Worm (Caenorhabditis elegans): Measurements from ENCODE around the gene W02G9.3.

DNA sequence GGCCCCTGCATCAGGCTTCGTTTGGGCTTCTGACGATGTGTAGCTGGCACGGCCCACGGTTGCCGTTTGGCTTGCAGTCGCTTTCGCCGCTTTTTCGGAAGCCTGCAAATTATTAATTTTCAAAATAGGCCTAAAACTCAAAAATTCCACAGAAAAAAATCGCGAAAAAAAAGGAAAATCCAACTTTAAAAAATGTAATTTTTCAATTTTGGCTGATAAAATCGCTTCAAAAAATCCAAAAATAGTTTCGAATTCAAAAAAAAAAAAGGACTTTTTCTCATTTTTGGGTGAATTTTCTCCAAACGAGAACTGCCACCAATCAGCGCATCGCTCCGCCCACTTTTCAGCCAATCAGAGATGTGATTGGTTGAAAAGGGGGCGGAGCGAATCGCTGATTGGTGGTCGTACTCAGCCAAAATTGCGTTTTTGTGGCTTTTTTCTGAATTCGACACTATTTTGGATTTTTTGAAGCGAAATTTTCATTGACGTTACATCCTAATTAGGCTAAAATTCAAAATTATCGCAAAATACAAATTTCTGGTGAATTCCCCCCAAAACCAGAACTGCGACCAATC lies 25.5 kb upstream of the W02G9.3 start:
- no peak for TF ChIP-seq zag-1 (tag; optimal IDR thresholded peaks at IDR 0.05)
- TF ChIP-seq ceh-16 (tag; optimal IDR thresholded peaks at IDR 0.05): no peak
- no peak for TF ChIP-seq nhr-23 (tag; optimal IDR thresholded peaks at IDR 0.05)
- no peak for TF ChIP-seq aly-2 (tag; optimal IDR thresholded peaks at IDR 0.05)
- no peak for TF ChIP-seq ztf-1 (GFP tag; conservative IDR thresholded peaks at IDR 0.05)
- TF ChIP-seq elt-3 (tag; optimal IDR thresholded peaks at IDR 0.05): no peak
- TF ChIP-seq unc-62 (GFP tag; optimal IDR thresholded peaks at IDR 0.05): no peak
- TF ChIP-seq snpc-4 (tag; optimal IDR thresholded peaks at IDR 0.05): no peak

Measured in whole organism, L2 larva.